Fruit fly (Drosophila melanogaster): Measurements from ENCODE around the gene CG31705.

CG31705 gene

dm6 chr2L:11516526-11517441 is 11.2 kb downstream of the CG31705 start, which contains the start of the genes Dlg5 and CG4970 (continued):
- TF ChIP-seq CG6854 (GFP tag; optimal IDR thresholded peaks at IDR 0.05) (no peak), CG32532 (GFP tag; IDR thresholded peaks at IDR 0.05) (no peak), tll (GFP tag; optimal IDR thresholded peaks at IDR 0.05) (no peak), CG30020 (tag; optimal IDR thresholded peaks at IDR 0.05) (no peak), stwl (tag; optimal IDR thresholded peaks at IDR 0.05) (peak; percentile 69), grn (GFP tag; optimal IDR thresholded peaks at IDR 0.05) (peak; percentile 93), CG7928 (GFP tag; optimal IDR thresholded peaks at IDR 0.05) (no peak), CG17802 (tag; optimal IDR thresholded peaks at IDR 0.05) (no peak), CG30403 (GFP tag; optimal IDR thresholded peaks at IDR 0.05) (no peak), rib (GFP tag; IDR thresholded peaks at IDR 0.05) (no peak), Meics (GFP tag; optimal IDR thresholded peaks at IDR 0.05) (no peak), CG10274 (GFP tag; optimal IDR thresholded peaks at IDR 0.05) (no peak), Atf-2 (GFP tag; optimal IDR thresholded peaks at IDR 0.05) (no peak), jumu (GFP tag; optimal IDR thresholded peaks at IDR 0.05) (peak; percentile 2), nom (GFP tag; optimal IDR thresholded peaks at IDR 0.05) (no peak), hbn (GFP tag; IDR thresholded peaks at IDR 0.05; ENCODE audit: partially characterized antibody) (peak; percentile 67; the same call in 1 of the 2 replicates), aop (GFP tag; IDR thresholded peaks at IDR 0.05) (peak; percentile 38; the same call in 1 of the 2 replicates), dm (GFP tag; optimal IDR thresholded peaks at IDR 0.05) (peak; percentile 20), CG17385 (GFP tag; optimal IDR thresholded peaks at IDR 0.05) (no peak), disco-r (GFP tag; optimal IDR thresholded peaks at IDR 0.05) (no peak), CG12155 (GFP tag; optimal IDR thresholded peaks at IDR 0.05) (no peak), CG1602 (GFP tag; optimal IDR thresholded peaks at IDR 0.05) (no peak), CG10565 (GFP tag; optimal IDR thresholded peaks at IDR 0.05) (no peak), CG9215 (GFP tag; IDR thresholded peaks at IDR 0.05) (no peak), CG13424 (tag; optimal IDR thresholded peaks at IDR 0.05) (no peak), CG13775 (GFP tag; optimal IDR thresholded peaks at IDR 0.05) (peak; percentile 18), tx (GFP tag; optimal IDR thresholded peaks at IDR 0.05) (no peak), ro (GFP tag; IDR thresholded peaks at IDR 0.05) (no peak), CG16815 (GFP tag; optimal IDR thresholded peaks at IDR 0.05) (no peak), HmgZ (tag; optimal IDR thresholded peaks at IDR 0.05) (peak; percentile 23), chif (GFP tag; optimal IDR thresholded peaks at IDR 0.05) (no peak), Deaf1 (tag; optimal IDR thresholded peaks at IDR 0.05) (peak; percentile 10), klu (GFP tag; IDR thresholded peaks at IDR 0.05) (no peak), CG8924 (tag; optimal IDR thresholded peaks at IDR 0.05) (no peak), CG17829 (tag; optimal IDR thresholded peaks at IDR 0.05) (no peak), CG13296 (GFP tag; optimal IDR thresholded peaks at IDR 0.05) (no peak), CG7745 (tag; optimal IDR thresholded peaks at IDR 0.05) (no peak), bigmax (GFP tag; optimal IDR thresholded peaks at IDR 0.05) (no peak), dmrt99B (tag; optimal IDR thresholded peaks at IDR 0.05) (no peak), Dfd (GFP tag; optimal IDR thresholded peaks at IDR 0.05) (no peak), slbo (GFP tag; IDR thresholded peaks at IDR 0.05) (no peak; the same call in 1 of the 2 replicates), tup (GFP tag; optimal IDR thresholded peaks at IDR 0.05) (no peak), Fer2 (tag; optimal IDR thresholded peaks at IDR 0.05) (no peak), trem (tag; optimal IDR thresholded peaks at IDR 0.05) (peak; percentile 93), CG15514 (GFP tag; optimal IDR thresholded peaks at IDR 0.05) (peak; percentile 80), CG16813 (GFP tag; IDR thresholded peaks at IDR 0.05; ENCODE audit: partially characterized antibody) (peak; percentile 82), CG34224 (GFP tag; IDR thresholded peaks at IDR 0.05; ENCODE audit: partially characterized antibody) (no peak; the same call in none of the 3 replicates), Hand (GFP tag; optimal IDR thresholded peaks at IDR 0.05) (no peak)

Data from whole organism, embryonic.